Fruit fly (Drosophila melanogaster) whole organism, larva: ENCODE results near the gene CG11327.
A peak's percentile ranks its signal among the peaks of the same experiment; 100 is the strongest.

Experiments used
- noc ChIP-seq: fragments of 200-800 bp; sonication (Bioruptor generic); optimal IDR thresholded peaks from 3 replicates; lab custom pipeline; 2019; ENCODE audit warnings: missing biosample characterization, mild to moderate bottlenecking, missing genetic modification characterization, moderate library complexity

CG11327 gene

DNA sequence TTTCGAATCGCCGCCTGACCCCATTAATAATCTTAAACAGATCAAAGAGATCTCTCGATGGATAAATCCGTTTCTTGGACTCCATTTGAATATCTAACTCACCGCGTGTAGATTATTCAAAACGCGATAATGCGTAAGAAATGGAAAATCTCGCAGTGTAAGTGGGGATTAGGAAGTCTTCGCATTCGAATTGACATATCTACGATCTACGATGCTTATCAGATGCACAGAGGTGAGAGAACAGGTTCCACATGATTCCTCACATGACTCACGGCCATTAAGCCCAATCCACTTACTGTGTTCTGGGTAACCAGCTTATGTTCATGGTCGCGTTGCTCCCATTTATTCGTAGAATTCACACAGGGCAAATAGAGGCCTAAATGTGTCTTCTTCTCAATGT lies 9.7 kb upstream of the CG11327 start:
- no peak for TF ChIP-seq noc

DNA sequence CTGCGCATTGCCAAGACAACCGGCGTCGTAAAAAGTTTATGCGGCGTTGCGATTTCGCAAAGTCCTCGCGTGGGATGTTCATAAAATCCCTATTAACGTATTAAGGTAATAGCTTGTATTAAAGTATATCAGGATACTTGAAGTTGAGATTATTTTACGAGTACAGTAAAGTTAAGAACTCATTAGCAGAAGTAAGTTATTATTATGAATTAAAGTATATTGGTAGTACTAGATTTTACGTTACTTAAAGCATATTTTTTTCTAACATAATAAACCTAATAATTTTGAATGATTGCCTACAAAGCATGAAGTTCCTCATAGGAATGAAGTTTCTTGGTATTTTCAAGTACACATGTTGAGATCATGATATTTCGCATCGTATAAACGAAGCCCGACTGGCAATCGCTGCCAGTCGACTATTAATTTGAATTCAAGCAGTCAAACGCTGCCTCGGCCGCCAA lies 7.3 kb upstream of the CG11327 start:
- TF ChIP-seq noc, result peak; percentile 48

DNA sequence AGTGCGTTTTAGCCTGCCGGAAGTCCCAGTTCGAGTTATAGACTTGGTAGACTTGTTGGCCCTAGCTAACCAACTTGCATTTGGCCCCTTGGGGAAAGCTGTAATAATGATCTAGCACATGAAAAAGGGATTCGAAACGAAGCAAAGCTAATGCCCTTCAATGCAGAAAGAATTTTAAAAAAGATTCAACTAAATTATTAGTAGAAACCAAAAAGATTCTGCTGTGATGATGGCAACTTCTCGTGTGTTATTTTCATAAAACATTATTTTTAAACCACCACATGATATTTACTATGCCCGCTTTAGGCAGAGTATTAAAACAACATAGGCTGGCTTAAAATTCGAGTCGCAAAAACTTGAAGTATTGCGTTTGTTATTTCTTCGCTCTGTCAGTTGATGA lies 5.5 kb upstream of the CG11327 start:
- TF ChIP-seq noc, result no peak

DNA sequence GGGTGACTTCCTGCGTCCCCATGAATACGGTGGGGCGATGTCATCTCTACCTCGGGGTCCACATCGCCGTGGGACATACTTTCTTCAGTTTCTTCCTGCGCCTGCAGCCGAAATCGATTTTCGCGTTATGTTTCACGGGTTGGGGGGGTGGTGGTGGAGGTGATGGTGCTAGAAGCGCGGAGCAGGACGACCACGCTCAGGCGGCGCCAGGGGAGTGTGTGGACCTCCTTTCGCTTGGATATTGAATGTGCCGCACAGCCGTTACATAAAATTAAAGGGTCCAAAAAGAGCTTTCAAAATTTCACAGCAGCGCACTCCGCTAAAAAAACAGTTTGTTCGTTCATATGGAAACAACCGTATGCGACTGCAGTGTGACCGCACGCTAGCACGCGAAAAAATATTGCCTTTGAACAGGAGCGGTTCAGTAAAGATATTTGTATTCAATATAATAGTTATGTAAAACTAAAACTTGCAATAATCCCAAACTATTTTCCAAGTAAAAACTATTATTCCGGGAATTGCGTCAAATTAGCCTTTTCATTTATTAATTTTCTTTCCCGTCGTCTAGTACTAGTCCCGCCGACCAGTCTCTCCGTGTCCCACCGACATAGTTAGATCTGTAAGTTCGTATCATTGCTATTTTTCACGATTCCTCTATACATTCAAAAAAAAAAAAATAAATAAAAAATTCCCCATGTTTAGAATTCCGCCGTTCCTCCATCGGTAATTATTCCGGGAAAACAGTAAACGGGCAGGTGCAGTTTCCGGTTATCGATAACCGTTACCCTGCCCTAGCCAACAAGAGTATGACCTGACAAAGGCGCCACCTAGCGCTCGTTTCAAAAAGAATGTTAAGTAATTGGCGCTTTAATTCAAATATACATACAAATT lies 2.3 kb downstream of the CG11327 start, which contains the start of gene Nhe3:
Gene Nhe3 (minus strand): TSS at position 373 of the 891 bp plus-strand sequence.
- peak; percentile 61 for TF ChIP-seq noc

DNA sequence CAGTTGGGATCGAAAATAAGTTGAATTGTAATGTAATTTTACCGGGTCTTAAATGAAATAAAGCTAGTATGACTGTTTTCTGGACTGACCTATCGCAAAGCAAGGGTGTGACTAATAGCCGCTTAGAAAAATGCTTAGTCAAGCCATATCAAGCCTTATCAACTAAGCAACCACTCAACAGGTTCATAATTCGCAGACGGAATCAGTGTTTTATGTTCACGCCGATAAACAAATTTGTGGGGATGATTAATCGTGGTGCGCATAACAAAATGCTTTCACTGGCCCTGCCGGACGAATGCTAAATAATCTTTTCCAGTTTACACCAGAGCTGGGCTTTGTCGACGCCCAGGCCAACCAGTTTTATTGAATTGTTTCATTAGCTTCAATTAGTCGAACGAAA lies 3.6 kb downstream of the CG11327 start:
- peak; percentile 47 for TF ChIP-seq noc

DNA sequence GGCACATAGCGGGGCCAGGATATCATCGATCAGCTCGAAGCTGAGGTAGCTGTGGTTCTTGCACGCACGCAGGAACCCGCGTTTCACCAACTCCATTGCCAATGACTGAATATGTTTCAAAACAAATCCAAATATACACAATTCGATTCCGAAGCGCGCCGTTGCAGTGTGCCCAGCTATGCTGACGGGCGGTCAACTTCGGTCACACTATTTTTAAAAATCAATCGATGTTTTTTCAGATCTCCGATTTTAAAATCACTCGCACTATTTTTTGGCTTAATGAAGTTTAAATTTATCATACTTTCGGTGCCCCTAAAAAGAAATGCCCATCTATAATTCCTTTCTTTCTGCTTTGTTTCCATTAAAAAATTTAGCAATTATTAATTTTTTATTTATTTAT lies 9.1 kb downstream of the CG11327 start, which contains the start of gene Nse1:
Gene Nse1 (minus strand): TSS at position 173 of the 400 bp plus-strand sequence.
- no peak for TF ChIP-seq noc

DNA sequence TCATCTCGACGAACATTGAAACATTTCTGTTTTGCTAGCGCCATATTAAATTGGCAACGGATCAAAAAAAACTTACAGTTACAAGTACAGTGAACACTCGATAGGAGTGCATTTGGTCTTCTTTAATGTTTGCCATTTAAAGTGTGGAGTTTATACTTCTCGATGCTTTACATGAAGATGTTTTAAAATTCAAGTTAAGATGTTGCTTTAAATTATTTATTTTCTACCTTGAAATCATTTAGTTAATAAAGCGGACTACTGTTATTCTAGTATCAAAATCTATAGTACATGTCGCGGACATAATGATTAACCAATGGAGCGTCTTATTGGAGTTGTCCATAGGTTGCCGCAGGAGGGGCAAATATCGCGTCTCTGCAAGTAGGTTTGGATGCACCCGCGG lies 10.0 kb downstream of the CG11327 start, which contains the start of gene cort:
Gene cort (minus strand): TSS at position 101 of the 400 bp plus-strand sequence.
- no peak for TF ChIP-seq noc

DNA sequence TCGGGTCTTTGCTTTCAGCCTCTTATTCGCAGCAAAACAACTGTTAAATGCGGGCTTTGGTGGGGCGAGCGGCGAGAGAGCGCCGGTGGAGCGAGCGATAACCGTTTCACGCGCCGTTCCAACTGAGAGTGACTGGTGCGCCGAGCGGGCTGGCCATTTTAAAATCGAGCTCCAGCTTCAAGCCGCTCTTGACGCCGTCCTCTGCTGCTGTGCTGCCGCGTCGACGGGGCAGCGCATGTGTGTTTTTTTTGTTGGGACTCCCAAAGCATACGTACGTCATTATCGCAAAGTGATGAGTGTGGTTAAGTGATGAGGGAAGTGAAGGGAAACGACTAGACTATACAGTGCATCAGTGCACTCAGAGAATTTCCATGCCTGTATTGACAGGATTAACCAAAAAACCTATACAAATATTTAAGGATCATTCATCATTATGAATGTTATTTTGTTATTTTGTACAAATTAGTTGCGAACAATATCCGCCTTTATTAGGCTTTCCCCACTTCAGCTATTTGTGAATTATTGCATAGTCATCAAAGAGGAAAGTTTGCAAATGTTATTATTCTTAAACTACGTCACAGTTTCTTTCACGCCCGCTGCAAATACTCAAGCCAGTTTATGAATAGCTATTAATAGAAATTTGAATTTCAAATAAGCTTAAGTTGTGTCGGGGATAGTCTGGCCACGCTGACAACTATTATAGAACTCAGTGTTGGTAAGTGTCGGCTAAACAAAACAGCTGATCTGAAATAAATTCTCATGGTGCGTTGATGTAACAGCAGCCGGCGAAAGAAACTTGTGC lies 13.1 kb downstream of the CG11327 start, which contains the start of gene Spn27A:
Gene Spn27A (minus strand): TSS at position 137 of the 802 bp plus-strand sequence.
- peak; percentile 17 for TF ChIP-seq noc

DNA sequence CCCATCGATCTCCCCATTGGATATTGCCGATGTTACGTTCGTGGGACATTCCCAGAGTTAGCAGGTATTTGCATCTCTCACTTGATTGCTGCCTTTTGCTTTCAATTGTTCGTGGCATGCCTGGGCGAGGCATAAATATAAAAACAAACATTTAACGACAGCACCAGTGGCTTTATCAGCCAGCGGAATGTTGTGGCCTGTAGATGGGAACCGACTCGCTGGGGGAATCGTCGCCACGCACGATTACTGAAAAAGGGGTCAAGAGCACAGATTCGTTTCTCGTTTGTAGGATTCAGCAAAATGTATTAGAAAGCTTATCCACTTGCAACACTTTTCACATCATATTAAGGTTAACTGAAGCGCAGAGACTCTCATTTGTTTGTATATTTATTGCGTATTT lies 15.1 kb downstream of the CG11327 start:
- no peak for TF ChIP-seq noc

DNA sequence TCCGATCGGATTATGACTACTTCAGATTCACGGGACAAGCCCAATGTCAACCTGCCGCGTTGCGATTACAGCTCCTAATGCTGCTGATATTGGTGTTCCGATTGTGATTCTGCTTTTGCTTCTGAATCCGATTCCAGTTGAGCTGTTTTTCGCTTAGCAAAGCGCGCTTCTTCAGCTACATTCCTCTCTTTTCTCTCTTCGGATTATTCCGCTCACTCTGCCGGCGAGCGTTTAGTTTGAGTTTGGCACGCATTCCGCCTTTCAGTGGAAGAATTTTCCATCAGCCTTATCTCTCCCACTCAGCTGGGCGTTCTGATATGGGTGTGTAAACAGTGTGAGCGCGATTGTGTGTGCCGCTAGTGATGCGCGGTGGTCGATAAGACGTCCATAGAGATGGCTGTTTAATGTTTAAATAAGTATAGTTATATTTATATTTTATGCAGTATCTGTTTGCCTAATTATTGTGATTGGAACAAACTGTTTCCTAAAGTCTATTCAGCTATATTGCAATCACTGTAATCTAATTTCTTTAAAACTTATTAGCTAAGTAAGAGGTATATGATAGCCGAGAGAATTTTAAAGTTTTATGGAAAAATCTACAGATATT lies 18.7 kb downstream of the CG11327 start, which contains the start of gene Galt:
Gene Galt (minus strand): TSS at position 315 of the 607 bp plus-strand sequence.
- no peak for TF ChIP-seq noc

DNA sequence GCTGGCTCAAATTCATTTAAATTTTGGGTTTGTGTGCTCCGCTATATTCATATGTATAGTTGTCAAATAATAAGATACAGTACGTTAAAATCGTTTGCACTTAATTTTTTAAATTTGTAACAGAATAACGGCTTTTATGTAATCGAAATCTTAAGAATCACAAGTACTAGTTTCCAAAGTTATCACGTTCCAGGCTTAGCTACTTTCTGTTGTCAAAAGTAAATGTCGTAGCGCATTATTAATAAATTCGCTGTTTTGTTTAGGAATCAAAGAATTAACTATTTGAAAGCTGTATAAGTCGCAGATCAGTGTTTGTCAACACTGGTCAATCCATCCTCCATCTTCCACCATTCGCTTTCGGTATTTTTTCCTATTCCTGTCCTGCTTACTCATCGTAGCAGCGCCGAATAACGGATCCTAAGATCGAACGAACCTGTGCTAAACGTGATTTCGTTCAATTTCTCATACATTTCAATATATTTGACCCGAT lies 22.9 kb downstream of the CG11327 start, which contains the start of the genes CG13771, CG34310 and cup:
Gene CG13771 (minus strand): TSS at position 51 of the 490 bp plus-strand sequence.
Gene CG34310 (plus strand): TSS at position 103 of the 490 bp plus-strand sequence.
Gene cup (plus strand): TSS at position 103 of the 490 bp plus-strand sequence.
- no peak for TF ChIP-seq noc

DNA sequence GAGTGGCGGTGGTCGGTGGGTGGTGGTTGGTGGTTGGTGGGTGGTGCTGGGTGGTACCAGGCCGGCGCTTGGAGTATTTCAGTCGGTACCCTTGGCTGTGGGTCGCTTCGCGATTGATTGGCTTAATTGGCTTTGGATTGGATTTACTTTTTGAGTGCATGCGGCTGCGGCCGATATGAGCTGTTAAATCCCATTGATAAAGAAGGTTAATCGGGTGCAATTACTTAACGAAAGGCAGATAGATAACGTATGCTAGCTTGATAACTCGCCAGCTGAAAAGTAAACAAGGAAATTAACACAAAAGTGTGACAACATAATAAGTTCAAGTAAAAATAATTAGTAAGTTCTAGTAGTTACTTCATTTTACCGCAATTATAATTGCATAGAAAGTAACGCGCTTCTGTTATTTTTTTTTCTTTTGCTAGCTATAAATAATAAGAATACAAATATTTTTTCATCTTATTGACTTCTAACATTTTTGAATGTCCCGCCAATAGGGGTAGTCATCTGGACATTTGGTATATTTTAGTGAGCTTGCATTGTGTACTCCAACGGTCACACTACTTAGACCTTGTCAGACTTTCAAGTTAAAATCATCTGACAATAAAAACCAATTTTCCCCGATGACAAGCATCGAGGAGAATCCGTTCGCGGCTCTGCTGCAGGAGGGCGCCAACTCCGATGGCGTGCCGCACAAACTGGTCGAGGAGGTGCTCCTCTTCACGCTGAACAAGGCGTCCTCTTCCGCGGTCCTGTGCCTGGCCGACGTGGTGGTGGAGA lies 28.4 kb downstream of the CG11327 start, which contains the start of the genes CG31636 and Ube4A:
Gene CG31636 (minus strand): TSS at position 184 of the 780 bp plus-strand sequence.
Gene Ube4A (plus strand): TSS at position 549 of the 780 bp plus-strand sequence.
- TF ChIP-seq noc, result no peak

DNA sequence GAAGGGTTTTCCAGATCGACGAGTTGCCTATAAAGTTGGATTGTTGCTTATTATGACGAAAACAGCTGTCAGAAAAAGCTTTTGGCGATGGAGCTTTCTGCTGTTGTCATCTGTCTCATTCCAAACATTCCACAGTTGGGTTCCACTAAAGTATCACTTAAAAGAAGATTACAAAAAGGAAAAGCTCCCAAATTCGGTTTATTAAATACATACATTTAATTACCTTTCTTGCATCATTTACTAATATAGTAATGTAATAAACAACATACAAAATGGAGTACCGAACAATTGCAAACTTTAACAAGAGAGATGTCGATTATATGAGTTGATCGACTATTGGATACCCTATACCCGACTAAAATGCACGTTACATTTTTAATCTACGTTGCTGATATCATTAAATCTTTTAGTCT lies 30.2 kb downstream of the CG11327 start, which contains the start of gene CG31633:
Gene CG31633 (minus strand): TSS at position 58 of the 413 bp plus-strand sequence.
- no peak for TF ChIP-seq noc

DNA sequence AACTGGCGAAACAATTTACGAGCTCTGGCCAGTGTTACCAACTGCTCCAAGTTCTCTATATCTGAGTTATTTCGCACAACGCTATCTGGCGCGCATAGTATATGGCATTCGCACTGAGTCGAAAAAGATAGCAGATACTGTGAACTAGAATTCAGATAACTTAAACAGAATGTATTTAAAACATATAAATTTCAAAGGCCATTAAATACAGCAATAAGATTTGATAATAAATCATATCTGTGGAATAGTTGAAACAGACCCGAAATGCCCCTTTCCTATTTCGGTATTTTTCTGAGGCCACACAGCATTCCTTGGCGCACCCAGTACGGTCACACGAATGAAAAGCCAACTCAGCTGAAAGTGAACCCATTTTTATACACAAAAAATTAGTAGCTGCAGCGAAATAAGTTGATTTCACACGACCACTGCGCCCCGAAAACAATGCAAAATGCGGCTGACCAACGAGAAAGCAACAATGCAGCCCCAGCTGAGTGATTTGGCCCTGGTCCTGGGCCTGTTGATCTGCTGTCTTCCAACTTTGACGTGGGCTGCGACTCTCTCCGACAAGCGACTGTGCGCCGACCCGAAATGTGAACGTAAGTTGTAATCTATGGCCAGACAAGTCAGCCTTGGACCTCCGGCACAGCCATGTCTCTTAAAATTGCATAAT lies 37.3 kb downstream of the CG11327 start, which contains the start of the genes CG31635 and Tango1:
Gene CG31635 (minus strand): TSS at position 30 of the 670 bp plus-strand sequence.
Gene Tango1 (plus strand): TSS at position 304 of the 670 bp plus-strand sequence.
- TF ChIP-seq noc, result peak; percentile 20
